Fruit fly (Drosophila melanogaster) whole organism, embryonic: ENCODE measurements around the gene CG7512.

Source experiments
- Atf-2 ChIP-seq: fragments of 200-800 bp; sonication (Bioruptor generic); optimal IDR thresholded peaks from 2 replicates; lab custom pipeline; 2016; ENCODE audit warnings: missing biosample characterization, missing genetic modification characterization
- Bteb2 ChIP-seq: fragments of 200-800 bp; sonication (Bioruptor generic); optimal IDR thresholded peaks from 2 replicates; lab custom pipeline; 2016; ENCODE audit warnings: missing biosample characterization, missing genetic modification characterization
- CG10267 ChIP-seq: fragments of 200-800 bp; sonication (Bioruptor generic); optimal IDR thresholded peaks from 2 replicates; lab custom pipeline; 2018; ENCODE audit warnings: missing biosample characterization, mild to moderate bottlenecking, missing genetic modification characterization, moderate library complexity
- CG10543 ChIP-seq: fragments of 200-800 bp; sonication (Bioruptor generic); optimal IDR thresholded peaks from 3 replicates; lab custom pipeline; 2017; ENCODE audit warnings: missing biosample characterization, mild to moderate bottlenecking, missing genetic modification characterization, moderate library complexity
- CG11695 ChIP-seq: fragments of 200-800 bp; sonication (Bioruptor generic); IDR thresholded peaks from 3 replicates; pipeline ENCODE4 v1.3.6; 2022; ENCODE audit warnings: missing biosample characterization, missing genetic modification characterization
- CG1233 ChIP-seq: fragments of 200-800 bp; sonication (Bioruptor generic); optimal IDR thresholded peaks from 4 replicates; lab custom pipeline; 2018; ENCODE audit warnings: missing biosample characterization, mild to moderate bottlenecking, missing genetic modification characterization
- CG13123 ChIP-seq: fragments of 200-800 bp; sonication (Bioruptor generic); optimal IDR thresholded peaks from 2 replicates; lab custom pipeline; 2016; ENCODE audit warnings: missing biosample characterization, missing genetic modification characterization
- CG13287 ChIP-seq: fragments of 200-800 bp; sonication (Bioruptor generic); IDR thresholded peaks from 2 replicates; pipeline ENCODE4 v1.3.6; 2022; ENCODE audit warnings: missing biosample characterization, missing genetic modification characterization; ENCODE audit not compliant: partially characterized antibody
- CG13775 ChIP-seq: fragments of 200-800 bp; sonication (Bioruptor generic); optimal IDR thresholded peaks from 3 replicates; lab custom pipeline; 2017; ENCODE audit warnings: missing biosample characterization, mild to moderate bottlenecking, missing genetic modification characterization
- CG14965 ChIP-seq: fragments of 200-800 bp; sonication (Bioruptor generic); optimal IDR thresholded peaks from 2 replicates; lab custom pipeline; 2016; ENCODE audit warnings: missing biosample characterization, missing genetic modification characterization, borderline replicate concordance
- CG15514 ChIP-seq: fragments of 200-800 bp; sonication (Bioruptor generic); optimal IDR thresholded peaks from 3 replicates; lab custom pipeline; 2017; ENCODE audit warnings: missing biosample characterization, missing genetic modification characterization, mild to moderate bottlenecking, moderate library complexity, missing genetic modification reagents
- CG1602 ChIP-seq: fragments of 200-800 bp; sonication (Bioruptor generic); optimal IDR thresholded peaks from 3 replicates; lab custom pipeline; 2016; ENCODE audit warnings: missing biosample characterization, missing genetic modification characterization
- CG16863 ChIP-seq: fragments of 200-800 bp; sonication (Bioruptor generic); optimal IDR thresholded peaks from 3 replicates; lab custom pipeline; 2016; ENCODE audit warnings: missing biosample characterization, missing genetic modification characterization
- CG18476 ChIP-seq: fragments of 200-800 bp; sonication (Bioruptor generic); optimal IDR thresholded peaks from 2 replicates; lab custom pipeline; 2016; ENCODE audit warnings: missing biosample characterization, mild to moderate bottlenecking, missing genetic modification characterization
- CG2712 ChIP-seq: fragments of 200-800 bp; optimal IDR thresholded peaks from 3 replicates; lab custom pipeline; 2019; ENCODE audit warnings: missing biosample characterization, mild to moderate bottlenecking, missing genetic modification characterization, moderate library complexity
- CG30403 ChIP-seq: fragments of 200-800 bp; sonication (Bioruptor generic); optimal IDR thresholded peaks from 3 replicates; lab custom pipeline; 2016; ENCODE audit warnings: missing biosample characterization, missing genetic modification characterization
- CG31365 ChIP-seq: fragments of 200-800 bp; sonication (Bioruptor generic); optimal IDR thresholded peaks from 2 replicates; lab custom pipeline; 2018; ENCODE audit warnings: missing biosample characterization, mild to moderate bottlenecking, missing genetic modification characterization
- CG31388 ChIP-seq: fragments of 200-800 bp; sonication (Bioruptor generic); optimal IDR thresholded peaks from 2 replicates; lab custom pipeline; 2016; ENCODE audit warnings: missing biosample characterization, missing genetic modification characterization
- CG34224 ChIP-seq: fragments of 200-800 bp; sonication (Bioruptor generic); IDR thresholded peaks from 3 replicates; pipeline ENCODE4 v1.3.6; 2022; ENCODE audit warnings: missing biosample characterization, missing genetic modification characterization; ENCODE audit not compliant: partially characterized antibody
- CG4328 ChIP-seq: fragments of 200-800 bp; sonication (Bioruptor generic); optimal IDR thresholded peaks from 3 replicates; lab custom pipeline; 2017; ENCODE audit warnings: missing biosample characterization, missing genetic modification reagents, missing genetic modification characterization
- CG4360 ChIP-seq: fragments of 200-800 bp; sonication (Bioruptor generic); IDR thresholded peaks from 2 replicates; pipeline ENCODE4 v1.3.6; 2022; ENCODE audit warnings: missing biosample characterization, missing genetic modification characterization
- CG6765 ChIP-seq: fragments of 200-800 bp; sonication (Bioruptor generic); optimal IDR thresholded peaks from 3 replicates; lab custom pipeline; 2017; ENCODE audit warnings: missing biosample characterization, mild to moderate bottlenecking, missing genetic modification characterization
- CG6813 ChIP-seq: fragments of 200-800 bp; sonication (Bioruptor generic); optimal IDR thresholded peaks from 2 replicates; lab custom pipeline; 2017; ENCODE audit warnings: missing biosample characterization, missing genetic modification characterization, mild to moderate bottlenecking, moderate library complexity, missing genetic modification reagents
- CG8765 ChIP-seq: fragments of 200-800 bp; sonication (Bioruptor generic); IDR thresholded peaks from 2 replicates; pipeline ENCODE4 v1.3.6; 2022; ENCODE audit warnings: missing biosample characterization, missing genetic modification characterization
- Chrac-16 ChIP-seq: fragments of 200-800 bp; sonication (Bioruptor generic); optimal IDR thresholded peaks from 3 replicates; lab custom pipeline; 2016; ENCODE audit warnings: missing biosample characterization, missing genetic modification characterization
- Dll ChIP-seq: fragments of 200-800 bp; sonication (Bioruptor generic); IDR thresholded peaks from 4 replicates; pipeline ENCODE4 v1.3.6; 2022; ENCODE audit warnings: missing biosample characterization, missing genetic modification characterization; ENCODE audit not compliant: partially characterized antibody
- Gug ChIP-seq: fragments of 200-800 bp; sonication (Bioruptor generic); IDR thresholded peaks from 4 replicates; pipeline ENCODE4 v1.3.6; 2022; ENCODE audit warnings: missing biosample characterization, missing genetic modification characterization
- Hsf ChIP-seq: fragments of 200-800 bp; sonication (Bioruptor generic); optimal IDR thresholded peaks from 3 replicates; lab custom pipeline; 2016; ENCODE audit warnings: missing biosample characterization, missing genetic modification characterization
- Mad ChIP-seq: fragments of 200-800 bp; sonication (Bioruptor generic); optimal IDR thresholded peaks from 2 replicates; lab custom pipeline; 2016; ENCODE audit warnings: missing biosample characterization, missing genetic modification characterization
- NK7.1 ChIP-seq: fragments of 200-800 bp; sonication (Bioruptor generic); optimal IDR thresholded peaks from 3 replicates; lab custom pipeline; 2016; ENCODE audit warnings: missing biosample characterization, missing genetic modification characterization
- Nf-YA ChIP-seq: fragments of 200-800 bp; sonication (Bioruptor generic); IDR thresholded peaks from 2 replicates; pipeline ENCODE4 v1.3.6; 2022; ENCODE audit warnings: missing biosample characterization, missing genetic modification characterization
- Oaz ChIP-seq: fragments of 200-800 bp; sonication (Bioruptor generic); IDR thresholded peaks from 2 replicates; pipeline ENCODE4 v1.3.6; 2022; ENCODE audit warnings: missing biosample characterization, missing genetic modification characterization
- Opbp ChIP-seq: fragments of 200-800 bp; sonication (Bioruptor generic); IDR thresholded peaks from 3 replicates; pipeline ENCODE4 v1.3.6; 2022; ENCODE audit warnings: missing biosample characterization, missing genetic modification characterization; ENCODE audit not compliant: partially characterized antibody
- Rfx ChIP-seq: fragments of 200-800 bp; sonication (Bioruptor generic); IDR thresholded peaks from 2 replicates; pipeline ENCODE4 v1.3.6; 2022; ENCODE audit warnings: missing biosample characterization, missing genetic modification characterization
- Taf1 ChIP-seq: fragments of 200-800 bp; sonication (Bioruptor generic); IDR thresholded peaks from 2 replicates; pipeline ENCODE4 v1.3.6; 2022; ENCODE audit warnings: missing biosample characterization, missing genetic modification characterization
- dan ChIP-seq: fragments of 200-800 bp; sonication (Bioruptor generic); IDR thresholded peaks from 2 replicates; pipeline ENCODE4 v1.3.6; 2022; ENCODE audit warnings: missing biosample characterization, missing genetic modification characterization
- dati ChIP-seq: fragments of 200-800 bp; sonication (Bioruptor generic); IDR thresholded peaks from 2 replicates; pipeline ENCODE4 v1.3.6; 2022; ENCODE audit warnings: missing biosample characterization, missing genetic modification characterization
- grn ChIP-seq: fragments of 200-800 bp; sonication (Bioruptor generic); optimal IDR thresholded peaks from 3 replicates; lab custom pipeline; 2017; ENCODE audit warnings: missing biosample characterization, missing genetic modification characterization
- ind ChIP-seq: fragments of 200-800 bp; sonication (Bioruptor generic); optimal IDR thresholded peaks from 3 replicates; lab custom pipeline; 2016; ENCODE audit warnings: missing biosample characterization, missing genetic modification characterization
- klu ChIP-seq: fragments of 200-800 bp; sonication (Bioruptor generic); IDR thresholded peaks from 2 replicates; pipeline ENCODE4 v1.3.6; 2022; ENCODE audit warnings: missing biosample characterization, missing genetic modification characterization
- lbe ChIP-seq: fragments of 200-800 bp; sonication (Bioruptor generic); optimal IDR thresholded peaks from 2 replicates; lab custom pipeline; 2016; ENCODE audit warnings: missing biosample characterization, mild to moderate bottlenecking, missing genetic modification characterization
- mld ChIP-seq: fragments of 200-800 bp; sonication (Bioruptor generic); IDR thresholded peaks from 3 replicates; pipeline ENCODE4 v1.3.6; 2022; ENCODE audit warnings: missing biosample characterization, missing genetic modification characterization; ENCODE audit not compliant: partially characterized antibody
- pb ChIP-seq: fragments of 200-800 bp; sonication (Bioruptor generic); optimal IDR thresholded peaks from 3 replicates; lab custom pipeline; 2016; ENCODE audit warnings: missing biosample characterization, missing genetic modification characterization
- pros ChIP-seq: fragments of 200-800 bp; sonication (Bioruptor generic); optimal IDR thresholded peaks from 3 replicates; lab custom pipeline; 2019; ENCODE audit warnings: missing biosample characterization, mild to moderate bottlenecking, missing genetic modification characterization, moderate library complexity
- rib ChIP-seq: fragments of 200-800 bp; sonication (Bioruptor generic); IDR thresholded peaks from 2 replicates; pipeline ENCODE4 v1.3.6; 2022; ENCODE audit warnings: missing biosample characterization, missing genetic modification characterization
- ro ChIP-seq: fragments of 200-800 bp; sonication (Bioruptor generic); IDR thresholded peaks from 2 replicates; pipeline ENCODE4 v1.3.6; 2022; ENCODE audit warnings: missing biosample characterization, missing genetic modification characterization
- stwl ChIP-seq: fragments of 200-800 bp; sonication (Bioruptor generic); optimal IDR thresholded peaks from 3 replicates; lab custom pipeline; 2018; ENCODE audit warnings: missing biosample characterization, mild to moderate bottlenecking, missing genetic modification characterization, moderate library complexity
- tna ChIP-seq: fragments of 200-800 bp; sonication (Bioruptor generic); IDR thresholded peaks from 2 replicates; pipeline ENCODE4 v1.3.6; 2022; ENCODE audit warnings: missing biosample characterization, missing genetic modification characterization; ENCODE audit not compliant: partially characterized antibody
- tup ChIP-seq: fragments of 200-800 bp; sonication (Bioruptor generic); optimal IDR thresholded peaks from 2 replicates; lab custom pipeline; 2016; ENCODE audit warnings: missing biosample characterization, mild to moderate bottlenecking, missing genetic modification characterization, moderate library complexity
- zfh2 ChIP-seq: fragments of 200-800 bp; sonication (Bioruptor generic); optimal IDR thresholded peaks from 2 replicates; lab custom pipeline; 2016; ENCODE audit warnings: missing biosample characterization, missing genetic modification characterization

CG7512 gene

DNA sequence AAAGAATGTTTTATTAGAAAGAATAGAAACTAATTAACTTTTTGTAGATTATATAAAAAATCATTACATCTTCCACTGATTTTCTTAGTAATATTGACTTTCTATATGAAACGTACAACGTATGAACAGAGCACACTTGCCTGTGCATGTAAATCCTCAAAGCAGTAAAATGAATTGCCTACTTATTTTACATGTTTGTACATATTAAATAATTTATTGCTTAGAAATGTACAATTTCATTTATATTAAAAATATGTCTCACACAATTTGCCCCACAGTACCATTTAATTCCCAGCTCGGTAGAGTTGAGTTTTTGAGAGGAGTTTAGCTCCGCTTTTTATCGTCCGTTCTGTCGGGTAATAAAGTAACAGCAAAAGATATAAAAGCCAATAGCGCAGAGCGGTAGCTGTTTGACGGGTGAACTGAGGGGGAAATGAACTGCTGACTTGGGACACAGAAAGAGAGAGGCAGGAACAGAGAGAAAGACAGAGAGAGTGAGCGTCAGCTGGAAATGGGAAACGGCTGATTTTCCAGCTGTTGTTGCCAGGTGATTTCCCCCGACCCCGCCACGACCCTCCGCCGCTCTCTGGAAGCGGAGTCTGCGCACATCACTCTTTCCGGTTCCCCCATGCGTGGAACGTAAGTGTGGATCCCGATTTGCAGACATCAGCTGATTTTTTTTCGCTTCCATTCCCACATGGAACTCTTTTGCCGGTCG is 20.3 kb upstream of the CG7512 start (continued):
- TF ChIP-seq CG11695 (GFP tag; lab: Robert Waterston, UW): no peak
- TF ChIP-seq stwl (tag; lab: Kevin White, UChicago): no peak
- no peak for TF ChIP-seq Opbp (GFP tag; lab: Robert Waterston, UW)
- no peak for TF ChIP-seq CG18476
- TF ChIP-seq CG14965: no peak
- peak; percentile 51 for TF ChIP-seq pros (GFP tag; lab: Kevin White, UChicago)
- TF ChIP-seq CG4328: peak; percentile 16
- 0 out of 2 replicates have a peak, but pooled peaks have one; percentile 16 for TF ChIP-seq rib (GFP tag; lab: Robert Waterston, UW)
- no peak for TF ChIP-seq CG13775 (GFP tag; lab: Kevin White, UChicago)
- TF ChIP-seq Nf-YA: no peak
- no peak for TF ChIP-seq dan (GFP tag; lab: Robert Waterston, UW)
- TF ChIP-seq Atf-2 (GFP tag; lab: Kevin White, UChicago): no peak
- no peak for TF ChIP-seq ind (GFP tag; lab: Kevin White, UChicago)
- TF ChIP-seq CG15514 (GFP tag; lab: Kevin White, UChicago): peak; percentile 25
- peak; percentile 40 for TF ChIP-seq CG31365 (tag; lab: Kevin White, UChicago)
- no peak for TF ChIP-seq CG8765
- no peak for TF ChIP-seq NK7.1 (GFP tag; lab: Kevin White, UChicago)
- peak; percentile 57; the same call in 3 of the 4 replicates for TF ChIP-seq Dll (GFP tag; lab: Robert Waterston, UW)
- TF ChIP-seq CG31388 (GFP tag; lab: Kevin White, UChicago): no peak
- TF ChIP-seq lbe: no peak
- peak; percentile 42 for TF ChIP-seq CG6765 (GFP tag; lab: Kevin White, UChicago)
- no peak for TF ChIP-seq dati (GFP tag; lab: Robert Waterston, UW)
- no peak for TF ChIP-seq pb (GFP tag; lab: Kevin White, UChicago)
- TF ChIP-seq Gug (GFP tag; lab: Robert Waterston, UW): no peak
- TF ChIP-seq CG10267 (tag; lab: Kevin White, UChicago): no peak
- no peak for TF ChIP-seq CG2712 (tag; lab: Kevin White, UChicago)
- TF ChIP-seq Rfx (GFP tag; lab: Robert Waterston, UW): 0 out of 2 replicates have a peak, but pooled peaks have one; percentile 68
- no peak for TF ChIP-seq Oaz (GFP tag; lab: Robert Waterston, UW)
- no peak for TF ChIP-seq zfh2 (GFP tag; lab: Kevin White, UChicago)
- TF ChIP-seq CG13287 (GFP tag; lab: Robert Waterston, UW): peak; percentile 47; the same call in 1 of the 2 replicates
- TF ChIP-seq Bteb2 (GFP tag; lab: Kevin White, UChicago): no peak
- TF ChIP-seq klu (GFP tag; lab: Robert Waterston, UW): no peak
- TF ChIP-seq CG10543 (GFP tag; lab: Kevin White, UChicago): peak; percentile 34
- no peak for TF ChIP-seq Mad (GFP tag; lab: Kevin White, UChicago)
- TF ChIP-seq ro (GFP tag; lab: Robert Waterston, UW): no peak
- TF ChIP-seq CG13123 (GFP tag; lab: Kevin White, UChicago): no peak
- TF ChIP-seq Taf1 (GFP tag; lab: Robert Waterston, UW): no peak
- TF ChIP-seq CG16863 (GFP tag; lab: Kevin White, UChicago): no peak
- no peak for TF ChIP-seq Chrac-16
- no peak for TF ChIP-seq CG1233 (GFP tag; lab: Kevin White, UChicago)
- TF ChIP-seq tup (GFP tag; lab: Kevin White, UChicago): no peak
- no peak for TF ChIP-seq Hsf
- no peak for TF ChIP-seq mld
- TF ChIP-seq CG30403 (GFP tag; lab: Kevin White, UChicago): no peak
- no peak for TF ChIP-seq CG1602 (GFP tag; lab: Kevin White, UChicago)
- no peak for TF ChIP-seq CG4360
- peak; percentile 51 for TF ChIP-seq CG6813 (GFP tag; lab: Kevin White, UChicago)
- TF ChIP-seq CG34224 (GFP tag; lab: Robert Waterston, UW): peak; percentile 73
- no peak for TF ChIP-seq grn
- TF ChIP-seq tna (GFP tag; lab: Robert Waterston, UW): peak; percentile 25; the same call in 1 of the 2 replicates
